Worm (Caenorhabditis elegans): ENCODE data around the gene ten-1.

ten-1 gene

ce11 chrIII:6871668-6872067, 50.9 kb downstream of the ten-1 start:
- TF ChIP-seq nhr-2 (tag; optimal IDR thresholded peaks at IDR 0.05): peak; percentile 46
- no peak for TF ChIP-seq nhr-28 (tag; optimal IDR thresholded peaks at IDR 0.05)
- TF ChIP-seq mep-1 (tag; optimal IDR thresholded peaks at IDR 0.05): no peak
- TF ChIP-seq hlh-1 (tag; optimal IDR thresholded peaks at IDR 0.05): peak; percentile 52

ce11 chrIII:6872534-6873150, 51.9 kb downstream of the ten-1 start, which contains the start of gene K04C2.3:
Gene K04C2.3, plus strand, starts transcription at chrIII:6873089.
- TF ChIP-seq elt-3 (tag; optimal IDR thresholded peaks at IDR 0.05) (no peak), nhr-2 (tag; optimal IDR thresholded peaks at IDR 0.05) (no peak), cnd-1 (tag; optimal IDR thresholded peaks at IDR 0.05) (no peak), nhr-237 (tag; optimal IDR thresholded peaks at IDR 0.05) (no peak), pha-4 (tag; optimal IDR thresholded peaks at IDR 0.05) (no peak), hlh-1 (tag; optimal IDR thresholded peaks at IDR 0.05) (no peak), tbx-8 (GFP tag; optimal IDR thresholded peaks at IDR 0.05) (no peak), unc-62 (GFP tag; optimal IDR thresholded peaks at IDR 0.05) (no peak), mls-2 (tag; optimal IDR thresholded peaks at IDR 0.05) (no peak), mep-1 (tag; optimal IDR thresholded peaks at IDR 0.05) (no peak), unc-120 (tag; optimal IDR thresholded peaks at IDR 0.05; ENCODE audit: poor library complexity, severe bottlenecking) (no peak), elt-1 (tag; optimal IDR thresholded peaks at IDR 0.05; ENCODE audit: borderline replicate concordance, insufficient read depth) (no peak), mab-5 (tag; optimal IDR thresholded peaks at IDR 0.05) (no peak), lin-13 (tag; optimal IDR thresholded peaks at IDR 0.05) (no peak), blmp-1 (tag; optimal IDR thresholded peaks at IDR 0.05) (no peak)

- TF ChIP-seq ceh-83 (GFP tag; optimal IDR thresholded peaks at IDR 0.05) (no peak), hlh-1 (tag; optimal IDR thresholded peaks at IDR 0.05) (no peak), drap-1 (GFP tag; optimal IDR thresholded peaks at IDR 0.05) (no peak), tbx-8 (GFP tag; optimal IDR thresholded peaks at IDR 0.05) (no peak), ces-1 (GFP tag; optimal IDR thresholded peaks at IDR 0.05) (no peak), snpc-4 (tag; optimal IDR thresholded peaks at IDR 0.05) (no peak), ceh-39 (tag; optimal IDR thresholded peaks at IDR 0.05) (no peak), ham-2 (GFP tag; optimal IDR thresholded peaks at IDR 0.05) (no peak), flh-1 (GFP tag; optimal IDR thresholded peaks at IDR 0.05) (no peak), ceh-43 (GFP tag; optimal IDR thresholded peaks at IDR 0.05) (no peak), nhr-2 (tag; optimal IDR thresholded peaks at IDR 0.05) (no peak), bed-3 (GFP tag; optimal IDR thresholded peaks at IDR 0.05) (no peak), unc-39 (tag; optimal IDR thresholded peaks at IDR 0.05) (no peak), mab-5 (tag; optimal IDR thresholded peaks at IDR 0.05) (no peak), lin-13 (tag; optimal IDR thresholded peaks at IDR 0.05) (no peak), unc-120 (tag; optimal IDR thresholded peaks at IDR 0.05; ENCODE audit: poor library complexity, severe bottlenecking) (no peak)
These were observed 53.0 kb downstream of the ten-1 start for ce11 chrIII:6873724-6874123.

ce11 chrIII:6880797-6881196, 60.1 kb downstream of the ten-1 start, which contains the start of gene K04C2.7:
Gene K04C2.7, plus strand, starts transcription at chrIII:6881097.
- TF ChIP-seq elt-3 (tag; optimal IDR thresholded peaks at IDR 0.05): no peak
- TF ChIP-seq nhr-28 (tag; optimal IDR thresholded peaks at IDR 0.05): no peak
- TF ChIP-seq lsy-2 (tag; optimal IDR thresholded peaks at IDR 0.05): no peak
- TF ChIP-seq ztf-11 (tag; optimal IDR thresholded peaks at IDR 0.05): no peak
- no peak for TF ChIP-seq lin-32 (GFP tag; optimal IDR thresholded peaks at IDR 0.05)
- TF ChIP-seq unc-120 (tag; optimal IDR thresholded peaks at IDR 0.05; ENCODE audit: poor library complexity, severe bottlenecking): no peak
- no peak for TF ChIP-seq nhr-237 (tag; optimal IDR thresholded peaks at IDR 0.05)
- TF ChIP-seq nhr-12 (tag; optimal IDR thresholded peaks at IDR 0.05): no peak
- no peak for TF ChIP-seq mep-1 (tag; optimal IDR thresholded peaks at IDR 0.05)
- TF ChIP-seq unc-39 (tag; optimal IDR thresholded peaks at IDR 0.05): no peak
- TF ChIP-seq mab-5 (tag; optimal IDR thresholded peaks at IDR 0.05): no peak
- TF ChIP-seq drap-1 (GFP tag; optimal IDR thresholded peaks at IDR 0.05): no peak
- TF ChIP-seq elt-1 (tag; optimal IDR thresholded peaks at IDR 0.05; ENCODE audit: borderline replicate concordance, insufficient read depth): no peak

- no peak for TF ChIP-seq mep-1 (tag; optimal IDR thresholded peaks at IDR 0.05)
- TF ChIP-seq ceh-83 (GFP tag; optimal IDR thresholded peaks at IDR 0.05): no peak
These were observed 61.0 kb downstream of the ten-1 start for ce11 chrIII:6881745-6882144.
